Worm (Caenorhabditis elegans) whole organism, midembryonic: ENCODE results near the gene mip-1.

Experiments used
- T22C8.4 ChIP-seq: fragments of 200-800 bp; sonication (Bioruptor generic); IDR thresholded peaks from 2 replicates; pipeline ENCODE4 v1.3.6; 2022; ENCODE audit warnings: missing genetic modification characterization, missing compliant biosample characterization
- klf-2 ChIP-seq: fragments of 200-800 bp; sonication (Bioruptor generic); conservative IDR thresholded peaks from 2 replicates; pipeline ENCODE4 v1.3.6; 2022; ENCODE audit warnings: missing genetic modification reagents, missing genetic modification characterization, missing compliant biosample characterization

ce11 chrIII:4796039-4796438 lies 3.2 kb downstream of the mip-1 start:
- TF ChIP-seq klf-2 (GFP tag; lab: Robert Waterston, UW) (no peak), T22C8.4 (GFP tag; lab: Robert Waterston, UW) (0 out of 2 replicates have a peak, but pooled peaks have one; percentile 27)
